Fruit fly (Drosophila melanogaster): ENCODE data around the gene CG7102.

DNA sequence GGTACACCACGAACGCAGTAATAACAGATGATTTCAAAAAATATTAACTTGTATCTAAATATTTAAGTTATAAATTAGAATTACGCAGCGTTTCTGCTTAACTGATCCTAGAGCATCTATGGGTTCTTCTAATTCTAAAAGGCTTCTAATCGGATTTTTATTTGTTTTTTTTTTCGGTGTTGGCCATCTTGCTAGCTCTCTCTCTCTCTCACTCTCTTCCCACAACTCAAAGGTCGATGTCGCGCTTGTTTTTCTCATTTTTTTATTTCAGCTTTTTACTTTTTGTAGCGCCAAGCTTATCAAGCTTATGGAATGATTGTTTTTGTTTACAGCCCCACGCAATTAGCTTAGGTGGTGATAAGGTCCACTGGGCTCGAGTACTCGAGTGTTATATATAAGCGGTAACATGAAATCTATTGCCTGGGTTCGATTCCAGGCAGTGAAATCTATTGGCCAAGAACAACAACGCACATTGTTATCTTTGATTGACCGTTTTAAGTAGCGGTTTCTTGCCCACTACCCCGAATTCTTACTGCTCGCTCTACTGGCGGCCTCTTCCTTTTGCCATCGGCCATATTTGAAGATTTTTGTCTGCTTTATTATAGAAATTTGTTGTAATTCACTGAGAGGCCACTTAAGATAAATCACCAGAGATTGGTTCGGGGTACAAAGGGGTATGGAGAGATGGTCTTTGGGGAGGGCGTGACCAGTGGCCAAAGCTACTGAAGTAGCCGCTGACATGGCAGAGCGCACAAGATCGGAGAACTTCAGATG is 39.2 kb upstream of the CG7102 start:
- TF ChIP-seq h (optimal IDR thresholded peaks at IDR 0.05) (no peak), Sin3A (optimal IDR thresholded peaks at IDR 0.05) (no peak), psq (optimal IDR thresholded peaks at IDR 0.05) (no peak), Myc (optimal IDR thresholded peaks at IDR 0.05) (no peak), ttk (optimal IDR thresholded peaks at IDR 0.05) (no peak), insv (optimal IDR thresholded peaks at IDR 0.05) (no peak)
